Fruit fly (Drosophila melanogaster) whole organism, embryonic: Measurements from ENCODE around the gene CG32276.

ENCODE experiments used
- CG11723 ChIP-seq: fragments of 200-800 bp; sonication (Bioruptor generic); optimal IDR thresholded peaks from 2 replicates; lab custom pipeline; 2017; ENCODE audit warnings: missing biosample characterization, mild to moderate bottlenecking, missing genetic modification characterization
- CG12071 ChIP-seq: fragments of 200-800 bp; sonication (Bioruptor generic); optimal IDR thresholded peaks from 3 replicates; lab custom pipeline; 2018; ENCODE audit warnings: missing biosample characterization, mild to moderate bottlenecking, missing genetic modification characterization
- CG14014 ChIP-seq: fragments of 200-800 bp; sonication (Bioruptor generic); IDR thresholded peaks from 2 replicates; pipeline ENCODE4 v1.3.6; 2022; ENCODE audit warnings: missing biosample characterization, missing genetic modification characterization
- CG14667 ChIP-seq: fragments of 200-800 bp; sonication (Bioruptor generic); IDR thresholded peaks from 2 replicates; pipeline ENCODE4 v1.3.6; 2022; ENCODE audit warnings: missing biosample characterization, missing genetic modification characterization
- CG17359 ChIP-seq: fragments of 200-800 bp; sonication (Bioruptor generic); optimal IDR thresholded peaks from 3 replicates; lab custom pipeline; 2018; ENCODE audit warnings: missing biosample characterization, mild to moderate bottlenecking, missing genetic modification characterization, moderate library complexity
- CG17385 ChIP-seq: fragments of 200-800 bp; sonication (Bioruptor generic); optimal IDR thresholded peaks from 3 replicates; lab custom pipeline; 2018; ENCODE audit warnings: missing biosample characterization, mild to moderate bottlenecking, missing genetic modification characterization
- CG18619 ChIP-seq: fragments of 200-800 bp; sonication (Bioruptor generic); optimal IDR thresholded peaks from 3 replicates; lab custom pipeline; 2017; ENCODE audit warnings: missing biosample characterization, mild to moderate bottlenecking, missing genetic modification characterization
- CG2875 ChIP-seq: fragments of 200-800 bp; sonication (Bioruptor generic); optimal IDR thresholded peaks from 2 replicates; lab custom pipeline; 2017; ENCODE audit warnings: missing biosample characterization, mild to moderate bottlenecking, missing genetic modification characterization, missing genetic modification reagents
- CG30020 ChIP-seq: fragments of 200-800 bp; optimal IDR thresholded peaks from 2 replicates; lab custom pipeline; 2019; ENCODE audit warnings: missing biosample characterization, mild to moderate bottlenecking, missing genetic modification characterization, moderate library complexity
- CG42726 ChIP-seq: fragments of 200-800 bp; sonication (Bioruptor generic); IDR thresholded peaks from 2 replicates; pipeline ENCODE4 v1.3.6; 2022; ENCODE audit warnings: missing biosample characterization, missing genetic modification characterization; ENCODE audit not compliant: partially characterized antibody
- CG4328 ChIP-seq: fragments of 200-800 bp; sonication (Bioruptor generic); optimal IDR thresholded peaks from 3 replicates; lab custom pipeline; 2017; ENCODE audit warnings: missing biosample characterization, missing genetic modification reagents, missing genetic modification characterization
- Hmx ChIP-seq: fragments of 200-800 bp; sonication (Bioruptor generic); optimal IDR thresholded peaks from 2 replicates; lab custom pipeline; 2016; ENCODE audit warnings: missing biosample characterization, missing genetic modification characterization
- Lim3 ChIP-seq: fragments of 200-800 bp; sonication (Bioruptor generic); IDR thresholded peaks from 2 replicates; pipeline ENCODE4 v1.3.6; 2022; ENCODE audit warnings: missing biosample characterization, missing genetic modification characterization
- Lpt ChIP-seq: fragments of >200 bp; optimal IDR thresholded peaks from 2 replicates; lab custom pipeline; 2018; ENCODE audit warnings: missing biosample characterization, missing genetic modification characterization
- MTF-1 ChIP-seq: fragments of 200-800 bp; sonication (Bioruptor generic); optimal IDR thresholded peaks from 2 replicates; lab custom pipeline; 2018; ENCODE audit warnings: missing biosample characterization, mild to moderate bottlenecking, missing genetic modification characterization, borderline replicate concordance
- NC2β ChIP-seq: fragments of 200-800 bp; sonication (Bioruptor generic); optimal IDR thresholded peaks from 2 replicates; lab custom pipeline; 2016; ENCODE audit warnings: missing biosample characterization, missing genetic modification characterization
- Oaz ChIP-seq: fragments of 200-800 bp; sonication (Bioruptor generic); IDR thresholded peaks from 2 replicates; pipeline ENCODE4 v1.3.6; 2022; ENCODE audit warnings: missing biosample characterization, missing genetic modification characterization
- Rfx ChIP-seq: fragments of 200-800 bp; sonication (Bioruptor generic); IDR thresholded peaks from 2 replicates; pipeline ENCODE4 v1.3.6; 2022; ENCODE audit warnings: missing biosample characterization, missing genetic modification characterization
- Six4 ChIP-seq: fragments of 200-800 bp; sonication (Bioruptor generic); optimal IDR thresholded peaks from 2 replicates; lab custom pipeline; 2016; ENCODE audit warnings: missing biosample characterization, missing genetic modification characterization
- Stat92E ChIP-seq, 3 experiments: fragments of >200 bp in 2 of 3; fragments of 200-800 bp in 1 of 3; sonication (Bioruptor generic) in 1 of 3; optimal IDR thresholded peaks; 2 replicates each; lab custom pipeline; 2017 to 2019; ENCODE audit warnings: missing biosample characterization in 3 of 3, missing genetic modification characterization in 3 of 3, mild to moderate bottlenecking in 1 of 3, moderate library complexity in 1 of 3
- ac ChIP-seq: fragments of 200-800 bp; sonication (Bioruptor generic); optimal IDR thresholded peaks from 3 replicates; lab custom pipeline; 2017; ENCODE audit warnings: missing biosample characterization, mild to moderate bottlenecking, missing genetic modification characterization
- ash1 ChIP-seq: fragments of 200-800 bp; sonication (Bioruptor generic); optimal IDR thresholded peaks from 2 replicates; lab custom pipeline; 2018; ENCODE audit warnings: missing biosample characterization, mild to moderate bottlenecking, missing genetic modification characterization
- bsh ChIP-seq, 2 experiments: fragments of 200-800 bp; sonication (Bioruptor generic); optimal IDR thresholded peaks; 2 replicates each; lab custom pipeline; 2017 to 2018; ENCODE audit warnings: mild to moderate bottlenecking in 2 of 2, missing biosample characterization in 2 of 2, missing genetic modification characterization in 2 of 2, moderate library complexity in 1 of 2
- caup ChIP-seq: fragments of 200-800 bp; sonication (Bioruptor generic); optimal IDR thresholded peaks from 3 replicates; lab custom pipeline; 2017; ENCODE audit warnings: missing biosample characterization, mild to moderate bottlenecking, missing genetic modification characterization, moderate library complexity; ENCODE audit not compliant: severe bottlenecking
- chinmo ChIP-seq: fragments of 200-800 bp; sonication (Bioruptor generic); IDR thresholded peaks from 4 replicates; pipeline ENCODE4 v1.3.6; 2022; ENCODE audit warnings: missing biosample characterization, missing genetic modification characterization; ENCODE audit not compliant: partially characterized antibody
- chn ChIP-seq: fragments of 200-800 bp; sonication (Bioruptor generic); optimal IDR thresholded peaks from 2 replicates; lab custom pipeline; 2016; ENCODE audit warnings: missing biosample characterization, missing genetic modification characterization
- ci ChIP-seq: fragments of 200-800 bp; sonication (Bioruptor generic); IDR thresholded peaks from 3 replicates; pipeline ENCODE4 v1.3.6; 2022; ENCODE audit warnings: missing biosample characterization, missing genetic modification characterization
- crc ChIP-seq: fragments of 200-800 bp; sonication (Bioruptor generic); optimal IDR thresholded peaks from 2 replicates; lab custom pipeline; 2016; ENCODE audit warnings: missing biosample characterization, missing genetic modification characterization
- crp ChIP-seq, 2 experiments: fragments of 200-800 bp; sonication (Bioruptor generic); optimal IDR thresholded peaks; 2 replicates in 1 of 2; 3 replicates in 1 of 2; lab custom pipeline; 2017; ENCODE audit warnings: missing biosample characterization in 2 of 2, missing genetic modification characterization in 2 of 2, mild to moderate bottlenecking in 1 of 2, moderate library complexity in 1 of 2
- danr ChIP-seq: fragments of 200-800 bp; sonication (Bioruptor generic); IDR thresholded peaks from 2 replicates; pipeline ENCODE4 v1.3.6; 2022; ENCODE audit warnings: missing biosample characterization, missing genetic modification characterization
- disco-r ChIP-seq: fragments of 200-800 bp; sonication (Bioruptor generic); optimal IDR thresholded peaks from 2 replicates; lab custom pipeline; 2016; ENCODE audit warnings: missing biosample characterization, missing genetic modification characterization
- dpn ChIP-seq, 2 experiments: fragments of 200-800 bp; sonication (Bioruptor generic); optimal IDR thresholded peaks; 3 replicates each; lab custom pipeline; 2016; ENCODE audit warnings: missing biosample characterization in 2 of 2, missing genetic modification characterization in 2 of 2
- eve ChIP-seq, 2 experiments: fragments of >200 bp; optimal IDR thresholded peaks; 2 replicates each; lab custom pipeline; 2017; ENCODE audit warnings: missing biosample characterization in 2 of 2, missing genetic modification characterization in 2 of 2
- exex ChIP-seq: fragments of 200-800 bp; sonication (Bioruptor generic); optimal IDR thresholded peaks from 4 replicates; lab custom pipeline; 2018; ENCODE audit warnings: missing biosample characterization, mild to moderate bottlenecking, missing genetic modification characterization, moderate library complexity
- gro ChIP-seq: fragments of 200-800 bp; sonication (Bioruptor generic); optimal IDR thresholded peaks from 2 replicates; lab custom pipeline; 2016; ENCODE audit warnings: missing biosample characterization, missing genetic modification characterization
- jing ChIP-seq: fragments of 200-800 bp; sonication (Bioruptor generic); optimal IDR thresholded peaks from 2 replicates; lab custom pipeline; 2018; ENCODE audit warnings: missing biosample characterization, mild to moderate bottlenecking, missing genetic modification characterization
- lilli ChIP-seq: fragments of 200-800 bp; sonication (Bioruptor generic); optimal IDR thresholded peaks from 3 replicates; lab custom pipeline; 2016; ENCODE audit warnings: missing biosample characterization, missing genetic modification characterization
- luna ChIP-seq: fragments of 200-800 bp; sonication (Bioruptor generic); optimal IDR thresholded peaks from 2 replicates; lab custom pipeline; 2016; ENCODE audit warnings: missing biosample characterization, missing genetic modification characterization
- mirr ChIP-seq: fragments of 200-800 bp; sonication (Bioruptor generic); optimal IDR thresholded peaks from 3 replicates; lab custom pipeline; 2018; ENCODE audit warnings: missing biosample characterization, mild to moderate bottlenecking, missing genetic modification characterization
- nerfin-1 ChIP-seq: fragments of 200-800 bp; sonication (Bioruptor generic); optimal IDR thresholded peaks from 3 replicates; lab custom pipeline; 2019; ENCODE audit warnings: missing biosample characterization, mild to moderate bottlenecking, missing genetic modification characterization, moderate library complexity
- onecut ChIP-seq: fragments of 200-800 bp; sonication (Bioruptor generic); IDR thresholded peaks from 2 replicates; pipeline ENCODE4 v1.3.6; 2022; ENCODE audit warnings: missing biosample characterization, missing genetic modification characterization
- pb ChIP-seq: fragments of 200-800 bp; sonication (Bioruptor generic); optimal IDR thresholded peaks from 3 replicates; lab custom pipeline; 2016; ENCODE audit warnings: missing biosample characterization, missing genetic modification characterization
- rib ChIP-seq: fragments of 200-800 bp; sonication (Bioruptor generic); IDR thresholded peaks from 2 replicates; pipeline ENCODE4 v1.3.6; 2022; ENCODE audit warnings: missing biosample characterization, missing genetic modification characterization
- sc ChIP-seq, 3 experiments: fragments of >200 bp in 2 of 3; fragments of 200-800 bp in 1 of 3; sonication (Bioruptor generic) in 1 of 3; optimal IDR thresholded peaks; 2 replicates in 2 of 3; 3 replicates in 1 of 3; lab custom pipeline; 2017; ENCODE audit warnings: mild to moderate bottlenecking in 1 of 3, missing biosample characterization in 1 of 3, missing genetic modification characterization in 1 of 3, missing genetic modification reagents in 1 of 3
- slp2 ChIP-seq: fragments of 200-800 bp; sonication (Bioruptor generic); optimal IDR thresholded peaks from 2 replicates; lab custom pipeline; 2016; ENCODE audit warnings: missing biosample characterization, missing genetic modification characterization
- sob ChIP-seq: fragments of 200-800 bp; sonication (Bioruptor generic); IDR thresholded peaks from 2 replicates; pipeline ENCODE4 v1.3.6; 2022; ENCODE audit warnings: missing biosample characterization, missing genetic modification characterization
- stwl ChIP-seq: fragments of 200-800 bp; sonication (Bioruptor generic); optimal IDR thresholded peaks from 3 replicates; lab custom pipeline; 2018; ENCODE audit warnings: missing biosample characterization, mild to moderate bottlenecking, missing genetic modification characterization, moderate library complexity
- unpg ChIP-seq: fragments of 200-800 bp; sonication (Bioruptor generic); optimal IDR thresholded peaks from 3 replicates; lab custom pipeline; 2018; ENCODE audit warnings: missing biosample characterization, mild to moderate bottlenecking, missing genetic modification characterization, moderate library complexity
- vfl ChIP-seq: fragments of 200-800 bp; sonication (Bioruptor generic); optimal IDR thresholded peaks from 2 replicates; lab custom pipeline; 2016; ENCODE audit warnings: missing biosample characterization, missing genetic modification characterization

The CG32276 gene

DNA sequence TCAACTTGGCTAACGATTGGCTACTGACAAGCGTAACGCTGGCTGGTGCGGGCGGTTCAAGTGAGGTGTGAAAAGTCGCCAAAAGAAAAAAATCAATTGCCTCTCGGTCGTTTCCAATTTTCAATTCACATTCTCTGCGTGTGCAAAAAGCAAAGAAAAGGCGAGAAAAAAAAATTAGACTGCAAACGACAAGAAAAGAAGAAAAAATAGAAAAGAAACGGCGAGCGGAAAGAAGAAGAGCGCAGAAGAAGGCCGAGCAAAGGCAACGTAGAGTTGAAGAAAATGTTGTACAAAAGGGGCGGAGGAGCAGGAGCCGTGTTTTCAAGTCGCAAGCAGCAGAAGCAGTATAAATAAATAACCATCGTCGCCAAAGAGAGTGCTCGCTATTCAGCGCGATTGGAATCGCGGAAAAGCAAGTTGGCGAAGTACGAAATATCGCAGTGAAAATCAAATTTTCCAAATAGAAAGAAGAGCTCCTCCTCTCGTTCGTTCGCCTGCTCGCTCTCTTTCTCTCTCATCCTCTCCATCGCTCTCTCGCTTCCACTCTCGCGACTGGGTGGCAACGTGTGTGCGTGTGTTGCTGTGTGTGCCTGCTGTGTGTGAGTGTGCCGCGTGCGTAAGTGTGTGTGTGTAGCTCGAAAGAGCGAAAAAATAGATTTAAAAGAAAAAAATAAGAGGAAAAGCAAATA lies 27.1 kb upstream of the CG32276 start (continued):
- TF ChIP-seq disco-r (GFP tag; lab: Kevin White, UChicago): peak; percentile 17
- TF ChIP-seq CG17359 (tag; lab: Kevin White, UChicago): no peak
- peak; percentile 6; the same call in 1 of the 2 replicates for TF ChIP-seq onecut (GFP tag; lab: Robert Waterston, UW)
- no peak for TF ChIP-seq CG2875
- peak in 1 of 2 experiments; percentile 17 for TF ChIP-seq dpn (GFP tag; optimal IDR thresholded peaks at IDR 0.05; lab: Kevin White, UChicago)
- TF ChIP-seq CG14014 (GFP tag; lab: Robert Waterston, UW): no peak
- peak in 1 of 2 experiments; percentile 48 for TF ChIP-seq bsh (GFP tag; optimal IDR thresholded peaks at IDR 0.05; lab: Kevin White, UChicago)
- no peak for TF ChIP-seq ac (GFP tag; lab: Kevin White, UChicago)
- no peak for TF ChIP-seq danr (GFP tag; lab: Robert Waterston, UW)
- TF ChIP-seq Lim3 (GFP tag; lab: Robert Waterston, UW): no peak
- TF ChIP-seq MTF-1 (GFP tag; lab: Kevin White, UChicago): no peak
- no peak for TF ChIP-seq CG42726
- no peak for TF ChIP-seq CG12071 (GFP tag; lab: Kevin White, UChicago)
- TF ChIP-seq Six4 (GFP tag; lab: Kevin White, UChicago): no peak
- TF ChIP-seq jing: no peak
- no peak for TF ChIP-seq CG14667 (GFP tag; lab: Robert Waterston, UW)
- TF ChIP-seq rib (GFP tag; lab: Robert Waterston, UW): no peak; the same call in 1 of the 2 replicates
- TF ChIP-seq Hmx (GFP tag; lab: Kevin White, UChicago): no peak
- TF ChIP-seq chinmo (GFP tag; lab: Robert Waterston, UW): no peak; the same call in 2 of the 4 replicates
- TF ChIP-seq CG11723 (GFP tag; lab: Kevin White, UChicago): no peak
- no peak for TF ChIP-seq luna (GFP tag; lab: Kevin White, UChicago)
- TF ChIP-seq NC2β (GFP tag; lab: Kevin White, UChicago): no peak
- TF ChIP-seq ash1 (GFP tag; lab: Kevin White, UChicago): no peak
- peak; percentile 26 for TF ChIP-seq chn (GFP tag; lab: Kevin White, UChicago)
- TF ChIP-seq eve (GFP tag; optimal IDR thresholded peaks at IDR 0.05; lab: Kevin White, UChicago): no peak
- no peak for TF ChIP-seq stwl (tag; lab: Kevin White, UChicago)
- no peak for TF ChIP-seq pb
- TF ChIP-seq Stat92E (GFP tag; optimal IDR thresholded peaks at IDR 0.05; lab: Kevin White, UChicago): no peak
- no peak for TF ChIP-seq CG18619 (GFP tag; lab: Kevin White, UChicago)
- no peak for TF ChIP-seq crc (GFP tag; lab: Kevin White, UChicago)
- TF ChIP-seq mirr (GFP tag; lab: Kevin White, UChicago): no peak
- no peak for TF ChIP-seq Lpt
- peak; percentile 20; the same call in 1 of the 2 replicates for TF ChIP-seq sob
- no peak for TF ChIP-seq Rfx (GFP tag; lab: Robert Waterston, UW)
- TF ChIP-seq slp2 (GFP tag; lab: Kevin White, UChicago): no peak
- peak; percentile 41 for TF ChIP-seq nerfin-1 (tag; lab: Kevin White, UChicago)
- TF ChIP-seq ci: no peak
- TF ChIP-seq unpg (GFP tag; lab: Kevin White, UChicago): no peak
- peak; percentile 9 for TF ChIP-seq vfl (GFP tag; lab: Kevin White, UChicago)
- TF ChIP-seq CG30020 (tag; lab: Kevin White, UChicago): no peak
- no peak for TF ChIP-seq sc (optimal IDR thresholded peaks at IDR 0.05; lab: Kevin White, UChicago)
- TF ChIP-seq sc (GFP tag; optimal IDR thresholded peaks at IDR 0.05; lab: Kevin White, UChicago): no peak
- TF ChIP-seq CG17385 (GFP tag; lab: Kevin White, UChicago): peak; percentile 90
- TF ChIP-seq CG4328 (GFP tag; lab: Kevin White, UChicago): no peak
- no peak for TF ChIP-seq exex (tag; lab: Kevin White, UChicago)
- no peak for TF ChIP-seq lilli
- no peak for TF ChIP-seq gro (GFP tag; lab: Kevin White, UChicago)
- TF ChIP-seq crp (GFP tag; optimal IDR thresholded peaks at IDR 0.05; lab: Kevin White, UChicago): no peak
- no peak for TF ChIP-seq caup (GFP tag; lab: Kevin White, UChicago)
- no peak for TF ChIP-seq Oaz
